Fruit fly (Drosophila melanogaster): ENCODE data around the gene CG31140.

CG31140 gene

DNA sequence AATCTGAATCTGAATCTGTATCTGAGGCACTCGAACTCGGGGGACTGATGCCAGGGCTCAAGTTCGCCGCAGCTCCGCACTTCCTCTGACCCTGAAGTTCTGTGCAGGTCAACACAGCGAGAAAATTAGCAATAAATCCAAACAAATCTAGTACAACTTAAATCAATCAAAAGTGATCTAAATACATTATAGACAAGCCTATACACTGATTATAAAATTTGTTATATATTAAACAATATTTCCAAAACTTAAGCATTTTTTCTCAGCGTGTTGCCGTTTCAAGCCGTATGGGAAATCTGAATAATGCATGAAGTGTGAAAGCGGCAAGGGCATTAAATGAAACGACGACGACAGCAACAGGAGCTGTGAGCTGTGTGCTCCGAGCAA is 47.9 kb upstream of the CG31140 start (continued):
- TF ChIP-seq CG4318 (GFP tag; optimal IDR thresholded peaks at IDR 0.05) (peak; percentile 14), Sox14 (GFP tag; optimal IDR thresholded peaks at IDR 0.05) (peak; percentile 92), CG8632 (GFP tag; optimal IDR thresholded peaks at IDR 0.05) (peak; percentile 98), CG6792 (GFP tag; optimal IDR thresholded peaks at IDR 0.05) (peak; percentile 97), CG16779 (tag; optimal IDR thresholded peaks at IDR 0.05) (peak; percentile 90), CG11294 (GFP tag; IDR thresholded peaks at IDR 0.05) (peak; percentile 32; the same call in 1 of the 2 replicates), Eip78C (GFP tag) (peak; percentile 98), Ets21C (GFP tag; optimal IDR thresholded peaks at IDR 0.05) (peak; percentile 88), Eip75B (GFP tag; optimal IDR thresholded peaks at IDR 0.05) (peak; percentile 97), Met (GFP tag; optimal IDR thresholded peaks at IDR 0.05) (peak; percentile 97), fd85E (GFP tag; optimal IDR thresholded peaks at IDR 0.05) (peak; percentile 87), esn (GFP tag; optimal IDR thresholded peaks at IDR 0.05) (peak; percentile 98), vri (GFP tag; optimal IDR thresholded peaks at IDR 0.05) (peak; percentile 91), CG15336 (GFP tag; IDR thresholded peaks at IDR 0.05) (peak; percentile 69), CG8119 (GFP tag; IDR thresholded peaks at IDR 0.05) (peak; percentile 77), ss (GFP tag; optimal IDR thresholded peaks at IDR 0.05) (peak; percentile 88 to 97), CG6854 (GFP tag; optimal IDR thresholded peaks at IDR 0.05) (peak; percentile 56)

DNA sequence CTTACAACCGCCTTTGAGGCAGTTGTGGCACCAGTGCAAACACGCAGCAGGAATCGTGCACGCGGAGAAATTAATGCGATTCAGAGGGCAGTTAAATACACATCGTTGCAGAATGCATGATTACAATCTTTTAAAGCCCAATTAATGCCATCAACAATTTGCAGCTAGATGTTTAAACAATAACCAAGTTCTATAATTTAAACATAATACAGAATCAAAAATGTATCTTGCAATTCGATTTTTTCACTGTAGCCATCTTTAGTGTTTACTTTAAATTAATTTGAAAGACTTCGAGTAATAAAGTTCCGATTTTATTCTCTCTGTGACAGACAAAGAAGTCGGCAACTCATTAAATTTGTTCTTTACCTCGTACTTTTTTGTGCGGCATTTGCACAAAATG is 47.0 kb upstream of the CG31140 start:
- TF ChIP-seq CG8632 (GFP tag; optimal IDR thresholded peaks at IDR 0.05) (peak; percentile 82), CG11902 (GFP tag; optimal IDR thresholded peaks at IDR 0.05) (peak; percentile 77), OdsH (GFP tag; optimal IDR thresholded peaks at IDR 0.05) (peak; percentile 87), Smox (GFP tag; optimal IDR thresholded peaks at IDR 0.05) (peak; percentile 86), pdm3 (GFP tag; optimal IDR thresholded peaks at IDR 0.05) (peak; percentile 88), svp (GFP tag) (peak; percentile 94), salr (GFP tag; optimal IDR thresholded peaks at IDR 0.05) (peak; percentile 78 to 83), dac (GFP tag; optimal IDR thresholded peaks at IDR 0.05) (peak; percentile 36), net (GFP tag; optimal IDR thresholded peaks at IDR 0.05) (peak; percentile 85), CG6792 (GFP tag; optimal IDR thresholded peaks at IDR 0.05) (peak; percentile 90), acj6 (GFP tag; optimal IDR thresholded peaks at IDR 0.05) (peak; percentile 92), fkh (GFP tag; optimal IDR thresholded peaks at IDR 0.05) (no peak), Eip93F (GFP tag; optimal IDR thresholded peaks at IDR 0.05) (peak; percentile 44), Ets96B (tag; optimal IDR thresholded peaks at IDR 0.05) (peak; percentile 91), achi (GFP tag; optimal IDR thresholded peaks at IDR 0.05) (peak; percentile 84), Sox14 (GFP tag; optimal IDR thresholded peaks at IDR 0.05) (peak; percentile 90), Hr38 (GFP tag; optimal IDR thresholded peaks at IDR 0.05) (no peak), CG3919 (GFP tag; optimal IDR thresholded peaks at IDR 0.05) (peak; percentile 90), Sox15 (GFP tag; optimal IDR thresholded peaks at IDR 0.05) (peak; percentile 80), cyc (GFP tag; optimal IDR thresholded peaks at IDR 0.05) (peak; percentile 88), CG8319 (GFP tag; optimal IDR thresholded peaks at IDR 0.05) (peak; percentile 80), CG3032 (tag; optimal IDR thresholded peaks at IDR 0.05) (peak; percentile 89), Lpt (GFP tag; optimal IDR thresholded peaks at IDR 0.05) (peak; percentile 67), CG10631 (GFP tag; optimal IDR thresholded peaks at IDR 0.05) (peak; percentile 89), CG4318 (GFP tag; optimal IDR thresholded peaks at IDR 0.05) (peak; percentile 48), CG32006 (GFP tag; optimal IDR thresholded peaks at IDR 0.05) (peak; percentile 77), CG6276 (GFP tag; optimal IDR thresholded peaks at IDR 0.05) (peak; percentile 27), ss (GFP tag; optimal IDR thresholded peaks at IDR 0.05) (peak; percentile 86 to 92), CG10669 (GFP tag; optimal IDR thresholded peaks at IDR 0.05) (peak; percentile 93), CG11762 (GFP tag; optimal IDR thresholded peaks at IDR 0.05; ENCODE audit: insufficient read depth) (peak; percentile 74), Eip78C (GFP tag) (peak; percentile 97), topi (GFP tag; optimal IDR thresholded peaks at IDR 0.05) (peak; percentile 91), Blimp-1 (GFP tag; optimal IDR thresholded peaks at IDR 0.05) (peak; percentile 55), esn (GFP tag; optimal IDR thresholded peaks at IDR 0.05) (peak; percentile 90), CG6808 (GFP tag; optimal IDR thresholded peaks at IDR 0.05) (peak; percentile 89), CG8119 (GFP tag; IDR thresholded peaks at IDR 0.05) (peak; percentile 76), fd59A (GFP tag; optimal IDR thresholded peaks at IDR 0.05) (peak; percentile 92), lz (GFP tag; optimal IDR thresholded peaks at IDR 0.05) (peak; percentile 90), CG16779 (tag; optimal IDR thresholded peaks at IDR 0.05) (peak; percentile 69), dsx (GFP tag; optimal IDR thresholded peaks at IDR 0.05; ENCODE audit: poor library complexity, severe bottlenecking) (peak; percentile 85), Met (GFP tag; optimal IDR thresholded peaks at IDR 0.05) (peak; percentile 93), CG7368 (GFP tag; optimal IDR thresholded peaks at IDR 0.05) (peak; percentile 81)
